Worm (Caenorhabditis elegans): Measurements from ENCODE around the gene clec-51.

- TF ChIP-seq madf-10 (tag; optimal IDR thresholded peaks at IDR 0.05) (no peak), lin-35 (GFP tag; optimal IDR thresholded peaks at IDR 0.05) (no peak), mes-4 (tag; optimal IDR thresholded peaks at IDR 0.05) (no peak), ztf-18 (tag; optimal IDR thresholded peaks at IDR 0.05) (no peak), ceh-79 (tag; optimal IDR thresholded peaks at IDR 0.05) (no peak), ama-1 (optimal IDR thresholded peaks at IDR 0.05) (no peak), ama-1 (GFP tag; optimal IDR thresholded peaks at IDR 0.05) (no peak), attf-3 (GFP tag; conservative IDR thresholded peaks at IDR 0.05) (no peak), madf-3 (GFP tag; IDR thresholded peaks at IDR 0.05) (no peak), akir-1 (GFP tag; optimal IDR thresholded peaks at IDR 0.05) (no peak), zfh-2 (GFP tag; conservative IDR thresholded peaks at IDR 0.05) (no peak), snpc-4 (GFP tag; optimal IDR thresholded peaks at IDR 0.05) (no peak), snpc-4 (tag; optimal IDR thresholded peaks at IDR 0.05) (no peak), fkh-3 (tag; optimal IDR thresholded peaks at IDR 0.05) (no peak), Y53G8AR.9 (GFP tag; conservative IDR thresholded peaks at IDR 0.05) (no peak)
Measured at ce11 chrIV:8170264-8170663, 6.7 kb upstream of the clec-51 start.
